Fruit fly (Drosophila melanogaster): ENCODE data around the gene CG15365.

dm6 chrX:9093912-9094311 is 26.1 kb upstream of the CG15365 start:
- no peak for TF ChIP-seq esn (GFP tag; optimal IDR thresholded peaks at IDR 0.05)
- TF ChIP-seq Eip75B (GFP tag; optimal IDR thresholded peaks at IDR 0.05), result no peak
- TF ChIP-seq OdsH (GFP tag; optimal IDR thresholded peaks at IDR 0.05), result no peak
- no peak for TF ChIP-seq Gug (GFP tag; IDR thresholded peaks at IDR 0.05)
- TF ChIP-seq acj6 (GFP tag; optimal IDR thresholded peaks at IDR 0.05), result no peak
- TF ChIP-seq CG15336 (GFP tag; IDR thresholded peaks at IDR 0.05), result no peak
- TF ChIP-seq CG10631 (GFP tag; optimal IDR thresholded peaks at IDR 0.05), result no peak
- no peak for TF ChIP-seq Sox102F (GFP tag; optimal IDR thresholded peaks at IDR 0.05)
- no peak for TF ChIP-seq Ets21C (GFP tag; optimal IDR thresholded peaks at IDR 0.05)
- TF ChIP-seq fd85E (GFP tag; optimal IDR thresholded peaks at IDR 0.05), result no peak
- no peak for TF ChIP-seq CG3032 (tag; optimal IDR thresholded peaks at IDR 0.05)
- no peak for TF ChIP-seq Hr38 (GFP tag; optimal IDR thresholded peaks at IDR 0.05)
- no peak for TF ChIP-seq Hr39 (GFP tag; optimal IDR thresholded peaks at IDR 0.05)
